Worm (Caenorhabditis elegans) whole organism, L4 larva: ENCODE data around the gene T04B8.5.

Experiments
- D1046.2 ChIP-seq: fragments of 200-800 bp; sonication (Bioruptor generic); IDR thresholded peaks from 2 replicates; pipeline ENCODE4 v1.3.6; 2022; ENCODE audit warnings: missing genetic modification characterization, missing compliant biosample characterization
- F44E2.7 ChIP-seq: fragments of 200-800 bp; sonication (Bioruptor generic); IDR thresholded peaks from 2 replicates; pipeline ENCODE4 v2.1.2; 2022; ENCODE audit warnings: missing genetic modification characterization, missing compliant biosample characterization
- ZK546.5 ChIP-seq, 2 experiments: sonication (generic microtip); optimal IDR thresholded peaks; 2 replicates each; lab custom pipeline; 2017; ENCODE audit warnings: missing biosample characterization in 2 of 2, missing genetic modification characterization in 2 of 2
- attf-4 ChIP-seq: sonication (generic microtip); optimal IDR thresholded peaks from 3 replicates; lab custom pipeline; 2017; ENCODE audit warnings: missing biosample characterization, missing genetic modification characterization
- lin-29 ChIP-seq: fragments of 200-800 bp; sonication (Bioruptor generic); IDR thresholded peaks from 2 replicates; pipeline ENCODE4 v1.3.6; 2022; ENCODE audit warnings: missing genetic modification reagents, missing genetic modification characterization, missing compliant biosample characterization
- mep-1 ChIP-seq: fragments of 150-350 bp; sonication (generic microtip); optimal IDR thresholded peaks from 3 replicates; lab custom pipeline; 2014; ENCODE audit warnings: missing biosample characterization, missing genetic modification characterization
- nhr-237 ChIP-seq: sonication (generic microtip); optimal IDR thresholded peaks from 2 replicates; lab custom pipeline; 2017; ENCODE audit warnings: missing biosample characterization, missing genetic modification characterization
- saeg-2 ChIP-seq: fragments of 200-800 bp; sonication (Bioruptor generic); IDR thresholded peaks from 2 replicates; pipeline ENCODE4 v1.3.6; 2022; ENCODE audit warnings: missing genetic modification reagents, missing genetic modification characterization, missing compliant biosample characterization
- sdz-12 ChIP-seq: fragments of 200-800 bp; sonication (Bioruptor generic); optimal IDR thresholded peaks from 2 replicates; lab custom pipeline; 2018; ENCODE audit warnings: mild to moderate bottlenecking, missing genetic modification characterization, missing compliant biosample characterization
- zag-1 ChIP-seq: fragments of 150-350 bp; optimal IDR thresholded peaks from 2 replicates; lab custom pipeline; 2014; ENCODE audit warnings: missing biosample characterization, missing genetic modification characterization

DNA sequence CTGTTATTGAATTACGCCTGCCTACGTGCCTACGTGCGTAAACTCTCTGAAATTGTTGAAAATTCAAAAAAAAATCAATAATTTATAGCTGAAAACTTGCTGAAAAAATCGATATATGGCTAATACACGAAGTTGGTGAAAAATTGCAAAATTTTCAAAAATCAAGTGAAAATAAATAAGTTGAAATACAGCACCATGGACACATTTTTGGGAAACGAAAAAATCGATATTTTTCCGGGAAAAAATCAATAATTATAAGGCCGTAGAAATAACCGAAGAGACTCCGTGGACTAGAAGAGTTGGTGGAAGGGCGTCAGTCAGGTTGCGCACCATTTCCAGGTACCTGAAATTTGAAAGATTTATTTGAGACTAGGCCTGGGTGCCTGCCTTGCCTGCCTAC lies 9.6 kb downstream of the T04B8.5 start:
- no peak for TF ChIP-seq saeg-2 (GFP tag; lab: Robert Waterston, UW)
- TF ChIP-seq F44E2.7 (GFP tag; lab: Robert Waterston, UW) = no peak
- TF ChIP-seq mep-1 (tag; lab: Kevin White, UChicago) = no peak
- no peak for TF ChIP-seq zag-1 (tag; lab: Kevin White, UChicago)
- TF ChIP-seq sdz-12 (GFP tag; lab: Kevin White, UChicago) = no peak
- no peak for TF ChIP-seq attf-4 (tag; lab: Kevin White, UChicago)
- no peak for TF ChIP-seq ZK546.5 (tag; optimal IDR thresholded peaks at IDR 0.05; lab: Kevin White, UChicago)
- TF ChIP-seq nhr-237 = no peak
- no peak for TF ChIP-seq D1046.2
- TF ChIP-seq lin-29 = no peak
